Fruit fly (Drosophila melanogaster): ENCODE data around the gene CG13312.

The CG13312 gene

dm6 chr3L:8841757-8842156 lies 34.7 kb upstream of the CG13312 start (continued):
- peak; percentile 68 for TF ChIP-seq Ssrp (tag; optimal IDR thresholded peaks at IDR 0.05)
- TF ChIP-seq Ets65A (GFP tag), result peak; percentile 26
- TF ChIP-seq twi (tag; optimal IDR thresholded peaks at IDR 0.05), result peak; percentile 42
- TF ChIP-seq tup (GFP tag; optimal IDR thresholded peaks at IDR 0.05), result no peak
- peak; percentile 74 for TF ChIP-seq CG9817 (tag; optimal IDR thresholded peaks at IDR 0.05)
- peak; percentile 38; the same call in 1 of the 2 replicates for TF ChIP-seq Drgx (GFP tag; IDR thresholded peaks at IDR 0.05)
- TF ChIP-seq CG17385 (GFP tag; optimal IDR thresholded peaks at IDR 0.05), result peak; percentile 67
- TF ChIP-seq ftz-f1 (GFP tag; optimal IDR thresholded peaks at IDR 0.05), result no peak
- no peak for TF ChIP-seq D (optimal IDR thresholded peaks at IDR 0.05)
- TF ChIP-seq D (GFP tag; optimal IDR thresholded peaks at IDR 0.05), result peak; percentile 71
- TF ChIP-seq sima (GFP tag; optimal IDR thresholded peaks at IDR 0.05), result no peak
- TF ChIP-seq Dll (GFP tag; IDR thresholded peaks at IDR 0.05; ENCODE audit: partially characterized antibody), result no peak
- no peak for TF ChIP-seq aop (GFP tag; IDR thresholded peaks at IDR 0.05)
- no peak for TF ChIP-seq Opbp (GFP tag; IDR thresholded peaks at IDR 0.05; ENCODE audit: partially characterized antibody)
- TF ChIP-seq CG16779 (GFP tag; IDR thresholded peaks at IDR 0.05), result no peak
- peak; percentile 88 for TF ChIP-seq vvl (GFP tag; IDR thresholded peaks at IDR 0.05)
- TF ChIP-seq CG18619 (GFP tag; optimal IDR thresholded peaks at IDR 0.05), result peak; percentile 66
- no peak for TF ChIP-seq CG14860 (GFP tag; IDR thresholded peaks at IDR 0.05; ENCODE audit: partially characterized antibody)
- peak; percentile 83 for TF ChIP-seq CG14014 (GFP tag; IDR thresholded peaks at IDR 0.05)
- TF ChIP-seq gem (tag; optimal IDR thresholded peaks at IDR 0.05), result peak; percentile 87
- TF ChIP-seq Oli (tag; optimal IDR thresholded peaks at IDR 0.05), result peak; percentile 83
- TF ChIP-seq Meics (GFP tag; optimal IDR thresholded peaks at IDR 0.05), result peak; percentile 70
- peak; percentile 65; the same call in 1 of the 2 replicates for TF ChIP-seq gsb (GFP tag; IDR thresholded peaks at IDR 0.05)
- peak; percentile 79 for TF ChIP-seq CoRest (tag; optimal IDR thresholded peaks at IDR 0.05)
- TF ChIP-seq Poxn (GFP tag; IDR thresholded peaks at IDR 0.05), result no peak
- peak; percentile 54 for TF ChIP-seq CrebB (tag; optimal IDR thresholded peaks at IDR 0.05)
- TF ChIP-seq CG13775 (GFP tag; optimal IDR thresholded peaks at IDR 0.05), result peak; percentile 47
- TF ChIP-seq corto (GFP tag; optimal IDR thresholded peaks at IDR 0.05), result no peak
- TF ChIP-seq CG11093 (GFP tag; IDR thresholded peaks at IDR 0.05), result peak; percentile 28; the same call in 1 of the 3 replicates
- no peak for TF ChIP-seq crol (GFP tag; IDR thresholded peaks at IDR 0.05)
- peak; percentile 76 for TF ChIP-seq lilli (GFP tag; optimal IDR thresholded peaks at IDR 0.05)
- no peak for TF ChIP-seq Doc3 (GFP tag; IDR thresholded peaks at IDR 0.05; ENCODE audit: partially characterized antibody)
- peak; percentile 38 for TF ChIP-seq Mad (GFP tag; optimal IDR thresholded peaks at IDR 0.05)
- peak; percentile 57 for TF ChIP-seq CG9609 (GFP tag; optimal IDR thresholded peaks at IDR 0.05)
- TF ChIP-seq bab2 (GFP tag; optimal IDR thresholded peaks at IDR 0.05), result peak; percentile 71
- no peak for TF ChIP-seq Taf1 (GFP tag; IDR thresholded peaks at IDR 0.05)
- TF ChIP-seq CG12942 (GFP tag; optimal IDR thresholded peaks at IDR 0.05), result peak; percentile 14
- peak; percentile 67 for TF ChIP-seq CG3847 (GFP tag; IDR thresholded peaks at IDR 0.05)
- peak; percentile 75 for TF ChIP-seq CG13424 (tag; optimal IDR thresholded peaks at IDR 0.05)
- TF ChIP-seq CG2129 (GFP tag; IDR thresholded peaks at IDR 0.05; ENCODE audit: partially characterized antibody), result no peak
- TF ChIP-seq Oaz (GFP tag; IDR thresholded peaks at IDR 0.05), result peak; percentile 52; the same call in 1 of the 2 replicates
- peak; percentile 79 for TF ChIP-seq Fer3 (tag; optimal IDR thresholded peaks at IDR 0.05)
- TF ChIP-seq HLHmδ (GFP tag; optimal IDR thresholded peaks at IDR 0.05), result no peak
- TF ChIP-seq CG12104 (GFP tag; optimal IDR thresholded peaks at IDR 0.05), result peak; percentile 1
- TF ChIP-seq CG3726 (GFP tag; IDR thresholded peaks at IDR 0.05), result peak; percentile 47; the same call in 1 of the 3 replicates
- peak; percentile 39 for TF ChIP-seq trem (tag; optimal IDR thresholded peaks at IDR 0.05)
- peak; percentile 78 for TF ChIP-seq grau (tag; optimal IDR thresholded peaks at IDR 0.05)
- no peak for TF ChIP-seq CG3995 (GFP tag; optimal IDR thresholded peaks at IDR 0.05)
- TF ChIP-seq insv (GFP tag; optimal IDR thresholded peaks at IDR 0.05), result no peak
- TF ChIP-seq gsb-n (tag; optimal IDR thresholded peaks at IDR 0.05), result peak; percentile 58
- TF ChIP-seq emc (GFP tag; optimal IDR thresholded peaks at IDR 0.05), result peak; percentile 25
